Fruit fly (Drosophila melanogaster) whole organism, adult: ENCODE measurements around the gene CG14229.

Experiments used
- CG12768 ChIP-seq: fragments of 200-800 bp; sonication (Bioruptor generic); optimal IDR thresholded peaks from 2 replicates; lab custom pipeline; 2017; ENCODE audit warnings: missing biosample characterization, missing genetic modification characterization, mild to moderate bottlenecking, moderate library complexity, missing genetic modification reagents
- CG33017 ChIP-seq: fragments of 200-800 bp; sonication (Bioruptor generic); optimal IDR thresholded peaks from 2 replicates; lab custom pipeline; 2018; ENCODE audit warnings: missing biosample characterization, mild to moderate bottlenecking, missing genetic modification characterization, moderate library complexity
- Crg-1 ChIP-seq: fragments of 200-800 bp; sonication (Bioruptor generic); optimal IDR thresholded peaks from 2 replicates; lab custom pipeline; 2016; ENCODE audit warnings: missing biosample characterization, missing genetic modification characterization
- Mnt ChIP-seq: fragments of 200-800 bp; sonication (Bioruptor generic); optimal IDR thresholded peaks from 2 replicates; lab custom pipeline; 2016; ENCODE audit warnings: missing biosample characterization, mild to moderate bottlenecking, missing genetic modification characterization
- kay ChIP-seq: fragments of 200-800 bp; sonication (Bioruptor generic); peaks from one replicate; lab custom pipeline; 2016; ENCODE audit warnings: missing biosample characterization, missing genetic modification characterization, borderline replicate concordance
- pad ChIP-seq: fragments of 200-800 bp; sonication (Bioruptor generic); optimal IDR thresholded peaks from 3 replicates; lab custom pipeline; 2017; ENCODE audit warnings: missing biosample characterization, missing genetic modification characterization, mild to moderate bottlenecking, moderate library complexity, missing genetic modification reagents

DNA sequence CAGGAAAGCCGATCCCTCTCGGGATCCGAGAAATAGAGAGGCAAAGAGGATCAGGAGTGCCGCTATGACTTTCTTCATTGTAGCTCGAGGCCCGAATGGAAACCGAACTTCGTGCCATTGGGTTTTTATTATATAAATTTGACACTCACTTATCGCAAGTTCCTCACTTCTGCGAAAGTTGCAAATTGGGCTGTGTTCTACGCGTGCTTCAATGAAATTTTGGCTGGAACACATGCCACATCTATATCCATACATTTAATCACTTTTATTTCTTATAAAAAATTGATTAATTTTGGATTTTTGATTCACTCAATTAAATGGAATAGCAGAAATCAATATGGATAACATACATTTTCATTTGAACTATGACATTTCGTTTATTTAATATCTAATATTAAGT is 6.2 kb downstream of the CG14229 start, which contains the start of gene CG14227:
- TF ChIP-seq pad: no peak
- TF ChIP-seq Mnt (GFP tag; lab: Kevin White, UChicago): no peak
- TF ChIP-seq CG12768 (GFP tag; lab: Kevin White, UChicago): no peak
- no peak for TF ChIP-seq kay (GFP tag; lab: Kevin White, UChicago)
- no peak for TF ChIP-seq Crg-1
- TF ChIP-seq CG33017 (tag; lab: Kevin White, UChicago): no peak
